Worm (Caenorhabditis elegans): ENCODE measurements around the gene srv-19.

DNA sequence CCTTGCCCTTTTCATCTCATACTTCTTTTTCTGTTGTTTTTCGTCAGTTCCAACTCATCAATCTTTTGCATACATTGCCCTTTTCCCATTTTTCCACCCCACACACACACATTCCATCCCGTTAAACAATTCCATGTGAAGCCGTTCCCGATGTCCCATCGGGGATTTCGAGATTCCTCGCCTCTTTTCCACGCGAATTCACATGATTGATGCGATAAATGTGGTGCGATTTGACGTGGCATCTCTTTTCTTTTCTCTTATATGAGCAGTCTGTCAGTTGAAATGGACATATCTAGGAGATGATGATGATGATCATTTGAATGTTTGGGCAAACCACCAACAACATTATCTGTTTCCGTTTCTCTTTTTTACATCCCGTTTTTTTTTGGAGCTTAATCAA, 39.5 kb downstream of the srv-19 start:
- no peak for TF ChIP-seq ztf-29 (GFP tag; IDR thresholded peaks at IDR 0.05)
- TF ChIP-seq klf-2 (GFP tag; conservative IDR thresholded peaks at IDR 0.05) = no peak
- TF ChIP-seq T22C8.4 (GFP tag; IDR thresholded peaks at IDR 0.05) = no peak
- TF ChIP-seq cog-1 (tag; optimal IDR thresholded peaks at IDR 0.05) = no peak
- no peak for TF ChIP-seq flt-1 (GFP tag; IDR thresholded peaks at IDR 0.05)
- no peak for TF ChIP-seq ztf-23 (GFP tag; IDR thresholded peaks at IDR 0.05)
- TF ChIP-seq med-1 (GFP tag; optimal IDR thresholded peaks at IDR 0.05; ENCODE audit: insufficient read depth) = no peak
- TF ChIP-seq ref-1 (GFP tag; conservative IDR thresholded peaks at IDR 0.05) = no peak

All from whole organism, midembryonic.